Fruit fly (Drosophila melanogaster): ENCODE data around the gene CG17129.
A peak's percentile ranks its signal among the peaks of the same experiment; 100 is the strongest.

Gene CG17129

dm6 chr3L:642865-643738 lies 37.0 kb downstream of the CG17129 start:
- TF ChIP-seq Hr96 (GFP tag; optimal IDR thresholded peaks at IDR 0.05) (no peak), CG7101 (tag; optimal IDR thresholded peaks at IDR 0.05) (no peak), Mnt (GFP tag; optimal IDR thresholded peaks at IDR 0.05) (no peak), CG11617 (GFP tag; optimal IDR thresholded peaks at IDR 0.05) (no peak), pad (GFP tag; optimal IDR thresholded peaks at IDR 0.05) (no peak), tj (GFP tag; optimal IDR thresholded peaks at IDR 0.05) (no peak), CG7045 (GFP tag; optimal IDR thresholded peaks at IDR 0.05) (no peak), CG5204 (GFP tag; optimal IDR thresholded peaks at IDR 0.05) (no peak), cnc (optimal IDR thresholded peaks at IDR 0.05) (no peak), ovo (GFP tag; optimal IDR thresholded peaks at IDR 0.05) (no peak)

- TF ChIP-seq CG12768 (GFP tag; optimal IDR thresholded peaks at IDR 0.05), result no peak
- TF ChIP-seq CG33017 (tag; optimal IDR thresholded peaks at IDR 0.05), result no peak
- TF ChIP-seq CG14711 (tag; optimal IDR thresholded peaks at IDR 0.05), result no peak
- no peak for TF ChIP-seq Crg-1 (GFP tag; optimal IDR thresholded peaks at IDR 0.05)
- TF ChIP-seq cic (GFP tag; optimal IDR thresholded peaks at IDR 0.05), result no peak
- TF ChIP-seq CG7101 (tag; optimal IDR thresholded peaks at IDR 0.05), result no peak
- no peak for TF ChIP-seq toe (GFP tag; optimal IDR thresholded peaks at IDR 0.05)
- no peak for TF ChIP-seq bab1 (GFP tag; optimal IDR thresholded peaks at IDR 0.05)
- no peak for TF ChIP-seq CG1620 (GFP tag; optimal IDR thresholded peaks at IDR 0.05)
- TF ChIP-seq Hr96 (GFP tag; optimal IDR thresholded peaks at IDR 0.05), result no peak
- TF ChIP-seq Clk (GFP tag; optimal IDR thresholded peaks at IDR 0.05), result no peak
- no peak for TF ChIP-seq Mnt (GFP tag; optimal IDR thresholded peaks at IDR 0.05)
- no peak for TF ChIP-seq CG11617 (GFP tag; optimal IDR thresholded peaks at IDR 0.05)
- no peak for TF ChIP-seq CG7045 (GFP tag; optimal IDR thresholded peaks at IDR 0.05)
- TF ChIP-seq ovo (GFP tag; optimal IDR thresholded peaks at IDR 0.05), result no peak
- TF ChIP-seq kay (GFP tag; ENCODE audit: borderline replicate concordance), result no peak
These were observed 37.8 kb downstream of the CG17129 start for dm6 chr3L:642146-642864.

dm6 chr3L:641436-641835 lies 38.7 kb downstream of the CG17129 start:
- TF ChIP-seq Mnt (GFP tag; optimal IDR thresholded peaks at IDR 0.05) (no peak), CG7101 (tag; optimal IDR thresholded peaks at IDR 0.05) (no peak), CG11617 (GFP tag; optimal IDR thresholded peaks at IDR 0.05) (no peak), CG1620 (GFP tag; optimal IDR thresholded peaks at IDR 0.05) (no peak), cic (GFP tag; optimal IDR thresholded peaks at IDR 0.05) (no peak), CG12768 (GFP tag; optimal IDR thresholded peaks at IDR 0.05) (no peak), Clk (GFP tag; optimal IDR thresholded peaks at IDR 0.05) (no peak), CG5204 (GFP tag; optimal IDR thresholded peaks at IDR 0.05) (no peak), CG14711 (tag; optimal IDR thresholded peaks at IDR 0.05) (no peak), pad (GFP tag; optimal IDR thresholded peaks at IDR 0.05) (no peak), cnc (optimal IDR thresholded peaks at IDR 0.05) (no peak), Hr96 (GFP tag; optimal IDR thresholded peaks at IDR 0.05) (no peak), tj (GFP tag; optimal IDR thresholded peaks at IDR 0.05) (no peak), ovo (GFP tag; optimal IDR thresholded peaks at IDR 0.05) (no peak), bab1 (GFP tag; optimal IDR thresholded peaks at IDR 0.05) (no peak), kay (GFP tag; ENCODE audit: borderline replicate concordance) (no peak), CG7045 (GFP tag; optimal IDR thresholded peaks at IDR 0.05) (no peak), CG33017 (tag; optimal IDR thresholded peaks at IDR 0.05) (no peak), Crg-1 (GFP tag; optimal IDR thresholded peaks at IDR 0.05) (no peak)

dm6 chr3L:640324-640974 lies 39.7 kb downstream of the CG17129 start:
- TF ChIP-seq toe (GFP tag; optimal IDR thresholded peaks at IDR 0.05) (no peak), Clk (GFP tag; optimal IDR thresholded peaks at IDR 0.05) (no peak), Crg-1 (GFP tag; optimal IDR thresholded peaks at IDR 0.05) (peak; percentile 22), Mnt (GFP tag; optimal IDR thresholded peaks at IDR 0.05) (peak; percentile 32), ovo (GFP tag; optimal IDR thresholded peaks at IDR 0.05) (peak; percentile 81), CG1620 (GFP tag; optimal IDR thresholded peaks at IDR 0.05) (peak; percentile 67), CG7101 (tag; optimal IDR thresholded peaks at IDR 0.05) (peak; percentile 69), CG5204 (GFP tag; optimal IDR thresholded peaks at IDR 0.05) (no peak), pad (GFP tag; optimal IDR thresholded peaks at IDR 0.05) (peak; percentile 81), CG7045 (GFP tag; optimal IDR thresholded peaks at IDR 0.05) (no peak), kay (GFP tag; ENCODE audit: borderline replicate concordance) (no peak), CG11617 (GFP tag; optimal IDR thresholded peaks at IDR 0.05) (peak; percentile 62), bab1 (GFP tag; optimal IDR thresholded peaks at IDR 0.05) (peak; percentile 79), CG33017 (tag; optimal IDR thresholded peaks at IDR 0.05) (no peak), CG12768 (GFP tag; optimal IDR thresholded peaks at IDR 0.05) (no peak), cic (GFP tag; optimal IDR thresholded peaks at IDR 0.05) (no peak), Hr96 (GFP tag; optimal IDR thresholded peaks at IDR 0.05) (peak; percentile 56), cnc (optimal IDR thresholded peaks at IDR 0.05) (no peak), CG14711 (tag; optimal IDR thresholded peaks at IDR 0.05) (peak; percentile 72), tj (GFP tag; optimal IDR thresholded peaks at IDR 0.05) (peak; percentile 97)

- TF ChIP-seq pad (GFP tag; optimal IDR thresholded peaks at IDR 0.05) (peak; percentile 39), CG7045 (GFP tag; optimal IDR thresholded peaks at IDR 0.05) (no peak)
These were observed 40.5 kb downstream of the CG17129 start for dm6 chr3L:639460-640103.

Measured in whole organism, adult.